Fruit fly (Drosophila melanogaster): ENCODE data around the gene ACXD.

Gene ACXD

DNA sequence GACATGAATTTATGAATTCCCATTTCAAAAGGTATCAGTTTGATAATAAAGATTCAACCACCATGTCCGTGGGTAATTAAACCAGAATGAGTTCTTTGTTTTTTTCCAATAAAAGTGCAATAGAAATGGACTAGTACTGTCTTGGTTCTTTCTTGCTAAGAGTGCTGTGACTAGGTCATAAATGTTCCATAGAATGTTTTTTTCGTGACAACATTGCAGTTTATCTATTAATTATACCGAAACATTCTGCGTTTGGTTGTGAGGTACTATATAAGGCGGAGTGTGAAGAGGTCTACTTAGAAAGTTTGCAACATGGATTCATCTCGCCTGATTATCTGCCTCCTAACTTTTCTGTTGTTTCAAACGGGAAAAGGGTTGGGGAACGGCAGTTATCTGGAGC is 30.1 kb downstream of the ACXD start, which contains the start of gene obst-I:
Gene obst-I (plus strand): TSS at position 301 of the 400 bp plus-strand sequence.
- TF ChIP-seq p53 (GFP tag; optimal IDR thresholded peaks at IDR 0.05) (no peak), jumu (GFP tag; optimal IDR thresholded peaks at IDR 0.05) (no peak), trh (GFP tag; optimal IDR thresholded peaks at IDR 0.05) (no peak), CG17829 (tag; optimal IDR thresholded peaks at IDR 0.05) (no peak), hb (GFP tag; IDR thresholded peaks at IDR 0.05; ENCODE audit: partially characterized antibody) (no peak), bbx (GFP tag; IDR thresholded peaks at IDR 0.05; ENCODE audit: partially characterized antibody) (no peak), Asciz (GFP tag; optimal IDR thresholded peaks at IDR 0.05) (no peak), CG34224 (GFP tag; IDR thresholded peaks at IDR 0.05; ENCODE audit: partially characterized antibody) (no peak), CG8478 (optimal IDR thresholded peaks at IDR 0.05) (no peak), Chrac-16 (GFP tag; optimal IDR thresholded peaks at IDR 0.05) (no peak), nmo (GFP tag; optimal IDR thresholded peaks at IDR 0.05) (no peak), CG15601 (tag; optimal IDR thresholded peaks at IDR 0.05) (no peak), CG10274 (GFP tag; optimal IDR thresholded peaks at IDR 0.05) (no peak), Six4 (GFP tag; optimal IDR thresholded peaks at IDR 0.05) (no peak), pum (GFP tag; optimal IDR thresholded peaks at IDR 0.05) (no peak), pita (GFP tag; optimal IDR thresholded peaks at IDR 0.05) (no peak), dati (GFP tag; IDR thresholded peaks at IDR 0.05) (no peak), CG7271 (tag; optimal IDR thresholded peaks at IDR 0.05) (no peak), CG2116 (GFP tag; optimal IDR thresholded peaks at IDR 0.05) (no peak)

- TF ChIP-seq CG12071 (GFP tag; optimal IDR thresholded peaks at IDR 0.05): no peak
- peak; percentile 14 for TF ChIP-seq exex (tag; optimal IDR thresholded peaks at IDR 0.05)
- no peak for TF ChIP-seq Fer3 (tag; optimal IDR thresholded peaks at IDR 0.05)
- no peak for TF ChIP-seq Med (GFP tag)
- no peak for TF ChIP-seq ind (GFP tag; optimal IDR thresholded peaks at IDR 0.05)
Measured at dm6 chr3L:2268525-2268924, 31.1 kb downstream of the ACXD start, which contains the start of gene CG32302. Gene CG32302, plus strand, starts transcription at chr3L:2268825.

- TF ChIP-seq Deaf1 (tag; optimal IDR thresholded peaks at IDR 0.05) (no peak), zen (tag; optimal IDR thresholded peaks at IDR 0.05) (no peak), MBD-R2 (GFP tag; IDR thresholded peaks at IDR 0.05) (no peak), CG3163 (GFP tag; optimal IDR thresholded peaks at IDR 0.05) (no peak), sens (GFP tag) (no peak), CG10959 (GFP tag; IDR thresholded peaks at IDR 0.05) (no peak), hbn (GFP tag; IDR thresholded peaks at IDR 0.05; ENCODE audit: partially characterized antibody) (no peak), NC2α (GFP tag; optimal IDR thresholded peaks at IDR 0.05) (no peak), Lhr (GFP tag; optimal IDR thresholded peaks at IDR 0.05) (no peak), CG10321 (GFP tag; IDR thresholded peaks at IDR 0.05) (no peak), CG4617 (GFP tag; optimal IDR thresholded peaks at IDR 0.05; ENCODE audit: borderline replicate concordance) (no peak), cad (GFP tag; optimal IDR thresholded peaks at IDR 0.05) (no peak), CrebB (tag; optimal IDR thresholded peaks at IDR 0.05) (no peak), Vsx1 (GFP tag; optimal IDR thresholded peaks at IDR 0.05) (no peak), luna (GFP tag; optimal IDR thresholded peaks at IDR 0.05) (no peak), cwo (GFP tag; optimal IDR thresholded peaks at IDR 0.05) (no peak), lola (GFP tag; optimal IDR thresholded peaks at IDR 0.05) (no peak)
Measured at dm6 chr3L:2272669-2273068, 35.3 kb downstream of the ACXD start, which contains the start of gene yellow-g. Gene yellow-g, minus strand, starts transcription at chr3L:2272769.
